Worm (Caenorhabditis elegans) whole organism, L4 larva: ENCODE data around the gene acs-6.

Experiments used
- D1046.2 ChIP-seq: fragments of 200-800 bp; sonication (Bioruptor generic); IDR thresholded peaks from 2 replicates; pipeline ENCODE4 v1.3.6; 2022; ENCODE audit warnings: missing genetic modification characterization, missing compliant biosample characterization
- aly-2 ChIP-seq: sonication (generic microtip); optimal IDR thresholded peaks from 2 replicates; lab custom pipeline; 2018; ENCODE audit warnings: missing biosample characterization, missing genetic modification characterization
- fkh-10 ChIP-seq: fragments of 150-350 bp; optimal IDR thresholded peaks from 2 replicates; lab custom pipeline; 2014; ENCODE audit warnings: missing biosample characterization, missing genetic modification reagents, missing genetic modification characterization
- lin-15B ChIP-seq: fragments of 150-350 bp; sonication (generic microtip); optimal IDR thresholded peaks from 3 replicates; lab custom pipeline; 2014; ENCODE audit warnings: missing biosample characterization, missing genetic modification characterization
- lin-38 ChIP-seq: fragments of 200-800 bp; sonication (Bioruptor generic); IDR thresholded peaks from 2 replicates; pipeline ENCODE4 v1.3.6; 2022; ENCODE audit warnings: missing genetic modification reagents, missing genetic modification characterization, missing compliant biosample characterization
- mdl-1 ChIP-seq, 2 experiments: fragments of 150-350 bp in 1 of 2; sonication (generic microtip) in 1 of 2; optimal IDR thresholded peaks; 2 replicates each; lab custom pipeline; 2014 to 2017; ENCODE audit warnings: missing biosample characterization in 2 of 2, missing genetic modification characterization in 2 of 2
- nhr-10 ChIP-seq: fragments of 150-350 bp; optimal IDR thresholded peaks from 2 replicates; lab custom pipeline; 2014; ENCODE audit warnings: missing biosample characterization, missing genetic modification characterization
- nhr-6 ChIP-seq: fragments of 150-350 bp; optimal IDR thresholded peaks from 2 replicates; lab custom pipeline; 2014; ENCODE audit warnings: missing biosample characterization, missing genetic modification characterization
- zip-11 ChIP-seq: fragments of 200-800 bp; sonication (Bioruptor generic); IDR thresholded peaks from 2 replicates; pipeline ENCODE4 v1.3.6; 2022; ENCODE audit warnings: missing genetic modification characterization, missing compliant biosample characterization
- ztf-11 ChIP-seq: fragments of 150-350 bp; optimal IDR thresholded peaks from 2 replicates; lab custom pipeline; 2014; ENCODE audit warnings: missing biosample characterization, missing genetic modification characterization

- no peak for TF ChIP-seq lin-15B (tag; lab: Kevin White, UChicago)
- TF ChIP-seq mdl-1 (tag; optimal IDR thresholded peaks at IDR 0.05; lab: Kevin White, UChicago): peak in 1 of 2 experiments; percentile 14
- TF ChIP-seq lin-38: no peak
- TF ChIP-seq zip-11: no peak
- no peak for TF ChIP-seq nhr-6 (tag; lab: Kevin White, UChicago)
- no peak for TF ChIP-seq ztf-11 (tag; lab: Kevin White, UChicago)
- TF ChIP-seq D1046.2 (GFP tag; lab: Robert Waterston, UW): no peak
- TF ChIP-seq aly-2 (tag; lab: Kevin White, UChicago): no peak
- no peak for TF ChIP-seq fkh-10
- no peak for TF ChIP-seq nhr-10 (tag; lab: Kevin White, UChicago)
These were observed 30.6 kb upstream of the acs-6 start for ce11 chrII:7031137-7031697.
